Worm (Caenorhabditis elegans) whole organism, L1 larva: Measurements from ENCODE around the gene F57B9.8.
A peak's percentile ranks its signal among the peaks of the same experiment; 100 is the strongest.

Source experiments
- C04F5.9 ChIP-seq: sonication (generic microtip); optimal IDR thresholded peaks from 2 replicates; lab custom pipeline; 2016; ENCODE audit warnings: missing genetic modification characterization, missing compliant biosample characterization
- C16A3.4 ChIP-seq: fragments of 150-350 bp; optimal IDR thresholded peaks from 2 replicates; lab custom pipeline; 2014; ENCODE audit warnings: missing biosample characterization, missing genetic modification characterization
- F16B12.6 ChIP-seq: fragments of 150-350 bp; optimal IDR thresholded peaks from 2 replicates; lab custom pipeline; 2014; ENCODE audit warnings: missing biosample characterization, missing genetic modification characterization
- Y116A8C.19 ChIP-seq: sonication (generic microtip); optimal IDR thresholded peaks from 2 replicates; lab custom pipeline; 2016; ENCODE audit warnings: missing compliant biosample characterization, missing genetic modification characterization, borderline replicate concordance
- alr-1 ChIP-seq: fragments of 200-800 bp; sonication (Bioruptor generic); optimal IDR thresholded peaks from 2 replicates; lab custom pipeline; 2018; ENCODE audit warnings: borderline replicate concordance, mild to moderate bottlenecking, missing genetic modification characterization, missing compliant biosample characterization
- aly-2 ChIP-seq: fragments of 150-350 bp; optimal IDR thresholded peaks from 2 replicates; lab custom pipeline; 2014; ENCODE audit warnings: missing biosample characterization, missing genetic modification characterization
- ceh-8 ChIP-seq: fragments of 200-800 bp; sonication (Bioruptor generic); optimal IDR thresholded peaks from 2 replicates; lab custom pipeline; 2018; ENCODE audit warnings: mild to moderate bottlenecking, missing genetic modification characterization, moderate library complexity, missing compliant biosample characterization
- ceh-88 ChIP-seq: fragments of 200-800 bp; sonication (Bioruptor generic); IDR thresholded peaks from 2 replicates; pipeline ENCODE4 v1.3.6; 2022; ENCODE audit warnings: missing genetic modification characterization, missing compliant biosample characterization
- ceh-90 ChIP-seq: sonication (generic microtip); optimal IDR thresholded peaks from 2 replicates; lab custom pipeline; 2016; ENCODE audit warnings: missing genetic modification characterization, missing compliant biosample characterization
- dpl-1 ChIP-seq, 3 experiments: fragments of 150-350 bp in 2 of 3; sonication (generic microtip) in 1 of 3; optimal IDR thresholded peaks; 2 replicates each; lab custom pipeline; 2014 to 2017; ENCODE audit warnings: missing biosample characterization in 3 of 3, missing genetic modification characterization in 3 of 3, missing genetic modification reagents in 3 of 3
- dsc-1 ChIP-seq: sonication (generic microtip); optimal IDR thresholded peaks from 2 replicates; lab custom pipeline; 2016; ENCODE audit warnings: mild to moderate bottlenecking, missing genetic modification characterization, missing compliant biosample characterization
- efl-1 ChIP-seq, 4 experiments: fragments of 150-350 bp; optimal IDR thresholded peaks in 3 of 4; peaks in 1 of 4; 1 replicate in 1 of 4; 2 replicates in 3 of 4; lab custom pipeline; 2014; ENCODE audit warnings: missing biosample characterization in 2 of 4, missing genetic modification characterization in 2 of 4, missing genetic modification reagents in 2 of 4
- egl-27 ChIP-seq, 2 experiments: fragments of 150-350 bp in 1 of 2; sonication (generic microtip); optimal IDR thresholded peaks; 3 replicates each; lab custom pipeline; 2017 to 2018; ENCODE audit warnings: missing biosample characterization in 2 of 2, missing genetic modification characterization in 2 of 2, missing genetic modification reagents in 2 of 2
- elt-2 ChIP-seq: sonication (generic microtip); optimal IDR thresholded peaks from 2 replicates; lab custom pipeline; 2016; ENCODE audit warnings: missing genetic modification characterization, mild to moderate bottlenecking, inconsistent platforms, missing compliant biosample characterization, missing genetic modification reagents
- fkh-4 ChIP-seq: sonication (generic microtip); optimal IDR thresholded peaks from 2 replicates; lab custom pipeline; 2016; ENCODE audit warnings: missing compliant biosample characterization, missing genetic modification characterization, borderline replicate concordance
- fos-1 ChIP-seq: fragments of 150-350 bp; optimal IDR thresholded peaks from 2 replicates; lab custom pipeline; 2014; ENCODE audit warnings: missing biosample characterization, missing genetic modification characterization
- grh-1 ChIP-seq: fragments of 200-800 bp; sonication (Bioruptor generic); IDR thresholded peaks from 2 replicates; pipeline ENCODE4 v1.3.6; 2022; ENCODE audit warnings: missing genetic modification reagents, missing genetic modification characterization, missing compliant biosample characterization
- hlh-17 ChIP-seq: fragments of 200-800 bp; sonication (Bioruptor generic); optimal IDR thresholded peaks from 2 replicates; lab custom pipeline; 2018; ENCODE audit warnings: missing genetic modification characterization, mild to moderate bottlenecking, missing compliant biosample characterization, moderate library complexity, borderline replicate concordance
- isw-1 ChIP-seq: fragments of 200-800 bp; sonication (Bioruptor generic); IDR thresholded peaks from 2 replicates; pipeline ENCODE4 v1.3.6; 2022; ENCODE audit warnings: missing genetic modification characterization, missing compliant biosample characterization
- lin-13 ChIP-seq: fragments of 150-350 bp; optimal IDR thresholded peaks from 2 replicates; lab custom pipeline; 2014; ENCODE audit warnings: missing biosample characterization, missing genetic modification reagents, missing genetic modification characterization
- lin-15B ChIP-seq: fragments of 150-350 bp; sonication (generic microtip); optimal IDR thresholded peaks from 3 replicates; lab custom pipeline; 2014; ENCODE audit warnings: missing biosample characterization, missing genetic modification characterization
- lin-35 ChIP-seq, 2 experiments: fragments of 150-350 bp; optimal IDR thresholded peaks; 2 replicates each; lab custom pipeline; 2014; ENCODE audit warnings: missing biosample characterization in 2 of 2, missing genetic modification characterization in 2 of 2, missing genetic modification reagents in 2 of 2
- lsy-2 ChIP-seq, 2 experiments: fragments of 150-350 bp; optimal IDR thresholded peaks; 2 replicates each; lab custom pipeline; 2014; ENCODE audit warnings: missing biosample characterization in 2 of 2, missing genetic modification characterization in 2 of 2
- mdl-1 ChIP-seq, 2 experiments: fragments of 150-350 bp; optimal IDR thresholded peaks; 2 replicates each; lab custom pipeline; 2014 to 2017; ENCODE audit warnings: missing biosample characterization in 2 of 2, missing genetic modification characterization in 2 of 2, inconsistent platforms in 1 of 2
- nhr-19 ChIP-seq: fragments of 200-800 bp; sonication (Bioruptor generic); conservative IDR thresholded peaks from 2 replicates; pipeline ENCODE4 v1.3.6; 2022; ENCODE audit warnings: missing genetic modification characterization, missing compliant biosample characterization
- nhr-28 ChIP-seq: fragments of 150-350 bp; optimal IDR thresholded peaks from 2 replicates; lab custom pipeline; 2014; ENCODE audit warnings: missing biosample characterization, missing genetic modification characterization
- nhr-47 ChIP-seq: sonication (generic microtip); optimal IDR thresholded peaks from 2 replicates; lab custom pipeline; 2016; ENCODE audit warnings: mild to moderate bottlenecking, missing genetic modification characterization, moderate library complexity, missing compliant biosample characterization
- nhr-85 ChIP-seq: sonication (generic microtip); peaks from one replicate; lab custom pipeline; 2016; ENCODE audit warnings: missing genetic modification characterization, inconsistent platforms, missing compliant biosample characterization
- nhr-90 ChIP-seq: sonication (generic microtip); optimal IDR thresholded peaks from 2 replicates; lab custom pipeline; 2016; ENCODE audit warnings: mild to moderate bottlenecking, missing genetic modification characterization, missing compliant biosample characterization; ENCODE audit not compliant: poor library complexity
- pag-3 ChIP-seq: sonication (generic microtip); optimal IDR thresholded peaks from 2 replicates; lab custom pipeline; 2017; ENCODE audit warnings: missing genetic modification characterization, mild to moderate bottlenecking, missing compliant biosample characterization, antibody characterized with exemption, borderline replicate concordance; ENCODE audit not compliant: insufficient read depth
- pax-3 ChIP-seq: fragments of 200-800 bp; sonication (Bioruptor generic); optimal IDR thresholded peaks from 2 replicates; lab custom pipeline; 2018; ENCODE audit warnings: mild to moderate bottlenecking, missing genetic modification characterization, moderate library complexity, missing compliant biosample characterization
- rnt-1 ChIP-seq: sonication (generic microtip); optimal IDR thresholded peaks from 2 replicates; lab custom pipeline; 2016; ENCODE audit warnings: mild to moderate bottlenecking, missing genetic modification characterization, moderate library complexity, missing compliant biosample characterization
- skn-1 ChIP-seq: fragments of 150-350 bp; optimal IDR thresholded peaks from 2 replicates; lab custom pipeline; 2014; ENCODE audit warnings: missing biosample characterization, missing genetic modification characterization
- snpc-4 ChIP-seq: fragments of 150-350 bp; optimal IDR thresholded peaks from 2 replicates; lab custom pipeline; 2014; ENCODE audit warnings: missing biosample characterization, missing genetic modification characterization
- snu-23 ChIP-seq: sonication (generic microtip); optimal IDR thresholded peaks from 2 replicates; lab custom pipeline; 2016; ENCODE audit warnings: missing genetic modification characterization, missing compliant biosample characterization
- sptf-1 ChIP-seq: fragments of 150-350 bp; optimal IDR thresholded peaks from 2 replicates; lab custom pipeline; 2014; ENCODE audit warnings: missing biosample characterization, missing genetic modification characterization
- tbx-2 ChIP-seq: sonication (generic microtip); optimal IDR thresholded peaks from 2 replicates; lab custom pipeline; 2016; ENCODE audit warnings: missing genetic modification characterization, missing compliant biosample characterization
- unc-130 ChIP-seq: fragments of 150-350 bp; optimal IDR thresholded peaks from 2 replicates; lab custom pipeline; 2017; ENCODE audit warnings: missing biosample characterization, missing genetic modification characterization, inconsistent platforms
- unc-62 ChIP-seq: fragments of 150-350 bp; optimal IDR thresholded peaks from 2 replicates; lab custom pipeline; 2014; ENCODE audit warnings: missing biosample characterization, missing genetic modification reagents, missing genetic modification characterization
- unc-86 ChIP-seq: sonication (generic microtip); optimal IDR thresholded peaks from 2 replicates; lab custom pipeline; 2016; ENCODE audit warnings: missing genetic modification characterization, missing compliant biosample characterization
- ztf-11 ChIP-seq, 2 experiments: sonication (generic microtip); optimal IDR thresholded peaks; 2 replicates each; lab custom pipeline; 2016 to 2017; ENCODE audit warnings: missing genetic modification characterization in 2 of 2, missing biosample characterization in 1 of 2, missing compliant biosample characterization in 1 of 2
- ztf-4 ChIP-seq: fragments of 150-350 bp; optimal IDR thresholded peaks from 2 replicates; lab custom pipeline; 2014; ENCODE audit warnings: missing biosample characterization, missing genetic modification characterization

F57B9.8 gene

ce11 chrIII:6935269-6936017 is at the start of gene F57B9.8, which contains the start of gene coq-2:
F57B9.8 (minus strand) TSS chrIII:6935319.
coq-2 (plus strand) TSS chrIII:6935967.
- TF ChIP-seq fkh-4 (tag; lab: Kevin White, UChicago) = no peak
- TF ChIP-seq fos-1 (tag; lab: Kevin White, UChicago) = no peak
- TF ChIP-seq nhr-47 (tag; lab: Kevin White, UChicago) = no peak
- TF ChIP-seq lsy-2 (tag; optimal IDR thresholded peaks at IDR 0.05; lab: Kevin White, UChicago) = no peak
- no peak for TF ChIP-seq ztf-11 (tag; optimal IDR thresholded peaks at IDR 0.05; lab: Kevin White, UChicago)
- TF ChIP-seq efl-1 (optimal IDR thresholded peaks at IDR 0.05; lab: Kevin White, UChicago) = no peak
- no peak for TF ChIP-seq efl-1 (GFP tag; optimal IDR thresholded peaks at IDR 0.05 in 1 of 2; lab: Kevin White, UChicago)
- TF ChIP-seq sptf-1 (tag; lab: Kevin White, UChicago) = no peak
- no peak for TF ChIP-seq ztf-4 (tag; lab: Kevin White, UChicago)
- TF ChIP-seq elt-2 = no peak
- TF ChIP-seq lin-35 (GFP tag; optimal IDR thresholded peaks at IDR 0.05; lab: Kevin White, UChicago) = no peak
- TF ChIP-seq alr-1 (tag; lab: Kevin White, UChicago) = no peak
- TF ChIP-seq ceh-8 (GFP tag; lab: Kevin White, UChicago) = no peak
- TF ChIP-seq nhr-28 = no peak

- TF ChIP-seq lsy-2 (tag; optimal IDR thresholded peaks at IDR 0.05; lab: Kevin White, UChicago) (peak in 1 of 2 experiments; percentile 53), grh-1 (GFP tag; lab: Robert Waterston, UW) (peak; percentile 43), ceh-88 (GFP tag; lab: Robert Waterston, UW) (peak; percentile 67), C04F5.9 (peak; percentile 99), isw-1 (GFP tag; lab: Robert Waterston, UW) (peak; percentile 57), nhr-19 (GFP tag; lab: Robert Waterston, UW) (peak; percentile 63)
- TF ChIP-seq, all 84 proteins: peak for 6; not testable (repeated sequence) for 78
These were observed 47.0 kb upstream of the F57B9.8 start, which contains the start of gene F31E3.6 for ce11 chrIII:6981989-6982553. F31E3.6 (plus strand) TSS chrIII:6982081.

DNA sequence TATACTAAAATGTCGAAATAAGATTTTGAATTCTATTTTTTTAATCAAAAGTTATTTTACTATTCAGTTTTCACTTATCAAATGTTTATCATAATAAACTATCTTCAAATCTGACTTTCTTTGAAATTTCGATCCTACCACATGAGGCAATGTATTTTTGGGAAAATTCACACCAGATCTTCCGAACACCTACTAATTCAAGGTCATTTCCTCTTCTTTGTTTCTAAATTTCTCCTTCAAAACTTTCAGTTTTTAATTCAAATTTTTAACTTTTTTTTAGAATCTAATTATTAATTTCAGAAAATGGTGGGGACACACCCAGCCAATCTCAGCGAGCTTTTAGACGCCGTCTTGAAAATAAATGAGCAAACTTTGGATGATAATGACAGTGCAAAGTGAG is 44.5 kb upstream of the F57B9.8 start, which contains the start of gene ceh-20:
Gene ceh-20 (plus strand): TSS at position 301 of the 400 bp plus-strand sequence.
- TF ChIP-seq tbx-2 (tag; lab: Kevin White, UChicago) (no peak), unc-86 (tag; lab: Kevin White, UChicago) (no peak), mdl-1 (tag; optimal IDR thresholded peaks at IDR 0.05; lab: Kevin White, UChicago) (no peak), F16B12.6 (tag; lab: Kevin White, UChicago) (no peak), ceh-90 (tag; lab: Kevin White, UChicago) (no peak), lin-15B (tag; lab: Kevin White, UChicago) (no peak), pax-3 (tag; lab: Kevin White, UChicago) (no peak), unc-130 (tag; lab: Kevin White, UChicago) (no peak)
- TF ChIP-seq, all 84 proteins: peak for 0

DNA sequence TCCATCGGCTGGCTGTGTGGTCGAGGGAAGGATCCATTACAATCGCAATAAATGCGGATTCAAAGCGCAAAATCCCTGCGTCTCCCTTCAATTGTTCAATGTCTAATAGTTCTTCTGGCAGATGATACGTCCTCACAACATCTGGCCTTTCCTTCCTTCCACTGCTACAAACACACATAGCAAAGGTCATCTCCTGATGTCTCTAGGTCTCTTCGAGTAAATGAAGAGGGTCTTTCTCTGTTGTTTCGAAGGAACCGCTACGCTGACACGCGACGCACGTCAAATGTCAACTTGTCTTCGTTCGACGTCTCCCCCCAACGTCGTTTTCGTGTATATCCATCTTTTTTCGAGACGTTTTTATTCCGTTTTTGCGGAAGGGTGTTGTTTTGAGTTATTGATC is 43.8 kb upstream of the F57B9.8 start:
- TF ChIP-seq ztf-4 (tag; lab: Kevin White, UChicago) = peak; percentile 47
- TF ChIP-seq unc-62 (GFP tag; lab: Kevin White, UChicago) = peak; percentile 80
- TF ChIP-seq egl-27 (tag; optimal IDR thresholded peaks at IDR 0.05; lab: Kevin White, UChicago) = peak in 1 of 2 experiments; percentile 0
- no peak for TF ChIP-seq ceh-90 (tag; lab: Kevin White, UChicago)
- TF ChIP-seq snpc-4 (tag; lab: Kevin White, UChicago) = peak; percentile 31
- TF ChIP-seq mdl-1 (tag; optimal IDR thresholded peaks at IDR 0.05; lab: Kevin White, UChicago) = peak in 1 of 2 experiments; percentile 35
- TF ChIP-seq pag-3 (tag; lab: Kevin White, UChicago) = no peak
- TF ChIP-seq rnt-1 (tag; lab: Kevin White, UChicago) = peak; percentile 68
- TF ChIP-seq dpl-1 (GFP tag; optimal IDR thresholded peaks at IDR 0.05; lab: Kevin White, UChicago) = peak; percentile 55 to 58 (median 55)
- TF ChIP-seq skn-1 (tag; lab: Kevin White, UChicago) = peak; percentile 3
- peak; percentile 78 for TF ChIP-seq C16A3.4 (tag; lab: Kevin White, UChicago)
- TF ChIP-seq Y116A8C.19 (tag; lab: Kevin White, UChicago) = no peak
- TF ChIP-seq unc-130 (tag; lab: Kevin White, UChicago) = peak; percentile 75
- peak; percentile 96 for TF ChIP-seq C04F5.9
- peak; percentile 92 for TF ChIP-seq nhr-85
- TF ChIP-seq grh-1 (GFP tag; lab: Robert Waterston, UW) = no peak
- peak; percentile 43 for TF ChIP-seq nhr-90
- no peak for TF ChIP-seq hlh-17 (GFP tag; lab: Kevin White, UChicago)
- TF ChIP-seq lin-13 (GFP tag; lab: Kevin White, UChicago) = peak; percentile 69
- TF ChIP-seq dsc-1 = peak; percentile 78
- peak; percentile 11 for TF ChIP-seq aly-2 (tag; lab: Kevin White, UChicago)
- peak; percentile 87 for TF ChIP-seq snu-23 (GFP tag; lab: Kevin White, UChicago)
